Fruit fly (Drosophila melanogaster) whole organism, embryonic: ENCODE measurements around the gene CG43095.

ENCODE experiments used
- CG11696 ChIP-seq: fragments of 200-800 bp; sonication (Bioruptor generic); IDR thresholded peaks from 2 replicates; pipeline ENCODE4 v1.3.6; 2022; ENCODE audit warnings: missing biosample characterization, missing genetic modification characterization
- CG14050 ChIP-seq: fragments of 200-800 bp; sonication (Bioruptor generic); IDR thresholded peaks from 3 replicates; pipeline ENCODE4 v1.3.6; 2022; ENCODE audit warnings: missing biosample characterization, missing genetic modification characterization
- CG16815 ChIP-seq: fragments of 200-800 bp; sonication (Bioruptor generic); optimal IDR thresholded peaks from 3 replicates; lab custom pipeline; 2017; ENCODE audit warnings: missing biosample characterization, mild to moderate bottlenecking, missing genetic modification characterization
- CG17912 ChIP-seq: fragments of 200-800 bp; sonication (Bioruptor generic); optimal IDR thresholded peaks from 2 replicates; lab custom pipeline; 2018; ENCODE audit warnings: missing biosample characterization, mild to moderate bottlenecking, missing genetic modification characterization
- CG2889 ChIP-seq: fragments of 200-800 bp; sonication (Bioruptor generic); IDR thresholded peaks from 3 replicates; pipeline ENCODE4 v1.3.6; 2022; ENCODE audit warnings: missing biosample characterization, missing genetic modification characterization
- CG6683 ChIP-seq: fragments of 200-800 bp; sonication (Bioruptor generic); optimal IDR thresholded peaks from 2 replicates; lab custom pipeline; 2017; ENCODE audit warnings: missing biosample characterization, mild to moderate bottlenecking, missing genetic modification characterization, missing genetic modification reagents
- Lhr ChIP-seq: fragments of 200-800 bp; sonication (Bioruptor generic); optimal IDR thresholded peaks from 3 replicates; lab custom pipeline; 2017; ENCODE audit warnings: mild to moderate bottlenecking, missing biosample characterization, missing genetic modification reagents, missing genetic modification characterization
- Myb ChIP-seq: fragments of 200-800 bp; sonication (Bioruptor generic); optimal IDR thresholded peaks from 2 replicates; lab custom pipeline; 2016; ENCODE audit warnings: missing biosample characterization, missing genetic modification characterization
- ftz-f1 ChIP-seq: fragments of 200-800 bp; sonication (Bioruptor generic); optimal IDR thresholded peaks from 2 replicates; lab custom pipeline; 2016; ENCODE audit warnings: missing biosample characterization, missing genetic modification characterization
- hbn ChIP-seq: fragments of 200-800 bp; sonication (Bioruptor generic); IDR thresholded peaks from 2 replicates; pipeline ENCODE4 v1.3.6; 2022; ENCODE audit warnings: missing biosample characterization, missing genetic modification characterization; ENCODE audit not compliant: partially characterized antibody
- jing ChIP-seq: fragments of 200-800 bp; sonication (Bioruptor generic); optimal IDR thresholded peaks from 2 replicates; lab custom pipeline; 2018; ENCODE audit warnings: missing biosample characterization, mild to moderate bottlenecking, missing genetic modification characterization
- nmo ChIP-seq: fragments of 200-800 bp; sonication (Bioruptor generic); optimal IDR thresholded peaks from 2 replicates; lab custom pipeline; 2018; ENCODE audit warnings: missing biosample characterization, mild to moderate bottlenecking, missing genetic modification characterization, moderate library complexity
- tio ChIP-seq: fragments of 200-800 bp; sonication (Bioruptor generic); optimal IDR thresholded peaks from 2 replicates; lab custom pipeline; 2017; ENCODE audit warnings: missing biosample characterization, missing genetic modification characterization, inconsistent platforms

DNA sequence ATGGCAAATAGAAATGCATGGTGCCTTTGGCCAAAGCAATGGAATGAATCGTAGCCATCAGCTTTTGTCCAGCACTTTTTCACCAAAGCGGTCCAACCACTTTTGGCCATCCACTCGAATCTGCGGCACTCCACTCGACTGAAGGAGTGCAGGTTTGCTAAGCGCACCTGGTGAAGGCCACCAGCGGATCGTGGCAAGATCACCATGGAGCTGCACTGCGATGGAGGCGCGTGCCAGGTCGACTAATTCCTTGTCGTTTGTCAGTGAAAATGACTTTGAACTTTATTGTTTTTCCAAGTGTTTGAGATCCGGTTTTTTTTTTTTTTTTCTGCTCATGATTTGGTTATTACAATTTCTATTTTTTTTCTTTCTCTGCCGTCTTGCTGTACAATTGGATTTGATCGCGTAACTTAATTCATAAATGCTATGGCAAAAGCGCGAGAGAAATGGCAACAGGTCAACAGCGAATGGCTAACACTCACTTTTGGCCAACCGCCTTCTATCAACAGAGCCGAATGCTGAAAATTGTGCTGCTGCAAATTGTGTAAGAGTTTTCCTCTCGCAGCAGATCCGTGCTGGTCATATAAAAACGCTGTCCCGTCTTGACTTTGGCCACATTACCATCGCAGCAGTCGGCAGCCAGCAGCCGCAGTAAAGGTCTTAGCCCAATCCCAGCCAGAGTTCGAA, 32.2 kb upstream of the CG43095 start, which contains the start of gene CG7031:
- TF ChIP-seq CG14050 (GFP tag; lab: Robert Waterston, UW), result no peak
- TF ChIP-seq ftz-f1 (GFP tag; lab: Kevin White, UChicago), result no peak
- no peak for TF ChIP-seq tio
- no peak for TF ChIP-seq CG11696
- no peak for TF ChIP-seq CG6683 (GFP tag; lab: Kevin White, UChicago)
- TF ChIP-seq Lhr, result no peak
- no peak for TF ChIP-seq jing (GFP tag; lab: Kevin White, UChicago)
- TF ChIP-seq nmo (GFP tag; lab: Kevin White, UChicago), result no peak
- no peak for TF ChIP-seq CG16815 (GFP tag; lab: Kevin White, UChicago)
- TF ChIP-seq CG17912 (GFP tag; lab: Kevin White, UChicago), result no peak
- TF ChIP-seq hbn (GFP tag; lab: Robert Waterston, UW), result no peak
- no peak for TF ChIP-seq CG2889 (GFP tag; lab: Robert Waterston, UW)
- TF ChIP-seq Myb (GFP tag; lab: Kevin White, UChicago), result no peak
